Fruit fly (Drosophila melanogaster) whole organism, adult: Measurements from ENCODE around the gene CG13842.

ENCODE experiments used
- CG11617 ChIP-seq: fragments of 200-800 bp; sonication (Bioruptor generic); optimal IDR thresholded peaks from 2 replicates; lab custom pipeline; 2017; ENCODE audit warnings: mild to moderate bottlenecking, missing biosample characterization, missing genetic modification reagents, missing genetic modification characterization
- CG12768 ChIP-seq: fragments of 200-800 bp; sonication (Bioruptor generic); optimal IDR thresholded peaks from 2 replicates; lab custom pipeline; 2017; ENCODE audit warnings: missing biosample characterization, missing genetic modification characterization, mild to moderate bottlenecking, moderate library complexity, missing genetic modification reagents
- CG14711 ChIP-seq: fragments of 200-800 bp; sonication (Bioruptor generic); optimal IDR thresholded peaks from 2 replicates; lab custom pipeline; 2018; ENCODE audit warnings: missing biosample characterization, mild to moderate bottlenecking, missing genetic modification characterization, moderate library complexity
- CG1620 ChIP-seq: fragments of 200-800 bp; sonication (Bioruptor generic); optimal IDR thresholded peaks from 2 replicates; lab custom pipeline; 2016; ENCODE audit warnings: missing biosample characterization, missing genetic modification characterization
- CG33017 ChIP-seq: fragments of 200-800 bp; sonication (Bioruptor generic); optimal IDR thresholded peaks from 2 replicates; lab custom pipeline; 2018; ENCODE audit warnings: missing biosample characterization, mild to moderate bottlenecking, missing genetic modification characterization, moderate library complexity
- CG5204 ChIP-seq: fragments of 200-800 bp; sonication (Bioruptor generic); optimal IDR thresholded peaks from 2 replicates; lab custom pipeline; 2016; ENCODE audit warnings: missing biosample characterization, missing genetic modification characterization
- CG7045 ChIP-seq: fragments of 200-800 bp; sonication (Bioruptor generic); optimal IDR thresholded peaks from 2 replicates; lab custom pipeline; 2017; ENCODE audit warnings: missing biosample characterization, mild to moderate bottlenecking, missing genetic modification characterization
- CG7101 ChIP-seq: fragments of 200-800 bp; sonication (Bioruptor generic); optimal IDR thresholded peaks from 2 replicates; lab custom pipeline; 2018; ENCODE audit warnings: missing biosample characterization, mild to moderate bottlenecking, missing genetic modification characterization, moderate library complexity
- Clk ChIP-seq: fragments of 200-800 bp; sonication (Bioruptor generic); optimal IDR thresholded peaks from 2 replicates; lab custom pipeline; 2017; ENCODE audit warnings: missing biosample characterization, missing genetic modification characterization
- Crg-1 ChIP-seq: fragments of 200-800 bp; sonication (Bioruptor generic); optimal IDR thresholded peaks from 2 replicates; lab custom pipeline; 2016; ENCODE audit warnings: missing biosample characterization, missing genetic modification characterization
- Hr96 ChIP-seq: fragments of 200-800 bp; sonication (Bioruptor generic); optimal IDR thresholded peaks from 2 replicates; lab custom pipeline; 2016; ENCODE audit warnings: missing biosample characterization, missing genetic modification characterization
- Mnt ChIP-seq: fragments of 200-800 bp; sonication (Bioruptor generic); optimal IDR thresholded peaks from 2 replicates; lab custom pipeline; 2016; ENCODE audit warnings: missing biosample characterization, mild to moderate bottlenecking, missing genetic modification characterization
- bab1 ChIP-seq: fragments of 200-800 bp; sonication (Bioruptor generic); optimal IDR thresholded peaks from 3 replicates; lab custom pipeline; 2019; ENCODE audit warnings: missing biosample characterization, mild to moderate bottlenecking, missing genetic modification characterization, moderate library complexity
- cic ChIP-seq: fragments of 200-800 bp; sonication (Bioruptor generic); optimal IDR thresholded peaks from 2 replicates; lab custom pipeline; 2017; ENCODE audit warnings: missing biosample characterization, mild to moderate bottlenecking, missing genetic modification characterization, moderate library complexity
- cnc ChIP-seq, 2 experiments: fragments of >200 bp; optimal IDR thresholded peaks; 2 replicates each; lab custom pipeline; 2017
- kay ChIP-seq: fragments of 200-800 bp; sonication (Bioruptor generic); peaks from one replicate; lab custom pipeline; 2016; ENCODE audit warnings: missing biosample characterization, missing genetic modification characterization, borderline replicate concordance
- ovo ChIP-seq: fragments of 200-800 bp; sonication (Bioruptor generic); optimal IDR thresholded peaks from 2 replicates; lab custom pipeline; 2016; ENCODE audit warnings: missing biosample characterization, missing genetic modification characterization
- pad ChIP-seq: fragments of 200-800 bp; sonication (Bioruptor generic); optimal IDR thresholded peaks from 3 replicates; lab custom pipeline; 2017; ENCODE audit warnings: missing biosample characterization, missing genetic modification characterization, mild to moderate bottlenecking, moderate library complexity, missing genetic modification reagents
- tj ChIP-seq: fragments of 200-800 bp; sonication (Bioruptor generic); optimal IDR thresholded peaks from 3 replicates; lab custom pipeline; 2017; ENCODE audit warnings: missing biosample characterization, mild to moderate bottlenecking, missing genetic modification characterization, moderate library complexity
- toe ChIP-seq: fragments of 200-800 bp; sonication (Bioruptor generic); optimal IDR thresholded peaks from 2 replicates; lab custom pipeline; 2016; ENCODE audit warnings: missing biosample characterization, missing genetic modification characterization

Gene CG13842

dm6 chr3R:22740930-22741329 lies 33.9 kb upstream of the CG13842 start, which contains the start of the genes Dcr-1 and CG6985:
Gene Dcr-1, minus strand, starts transcription at chr3R:22741091.
Gene CG6985, plus strand, starts transcription at chr3R:22741150.
- no peak for TF ChIP-seq CG5204 (GFP tag; lab: Kevin White, UChicago)
- TF ChIP-seq CG11617, result no peak
- TF ChIP-seq cic (GFP tag; lab: Kevin White, UChicago), result no peak
- no peak for TF ChIP-seq cnc (optimal IDR thresholded peaks at IDR 0.05; lab: Kevin White, UChicago)
- TF ChIP-seq CG33017 (tag; lab: Kevin White, UChicago), result no peak
- TF ChIP-seq Crg-1, result no peak
- TF ChIP-seq pad (GFP tag; lab: Kevin White, UChicago), result no peak
- no peak for TF ChIP-seq tj (GFP tag; lab: Kevin White, UChicago)
- TF ChIP-seq CG7101, result no peak
- no peak for TF ChIP-seq toe
- TF ChIP-seq CG7045 (GFP tag; lab: Kevin White, UChicago), result no peak
- TF ChIP-seq kay (GFP tag; lab: Kevin White, UChicago), result no peak
- TF ChIP-seq bab1 (GFP tag; lab: Kevin White, UChicago), result no peak
- TF ChIP-seq ovo (GFP tag; lab: Kevin White, UChicago), result no peak
- no peak for TF ChIP-seq Mnt (GFP tag; lab: Kevin White, UChicago)
- TF ChIP-seq CG12768, result no peak
- no peak for TF ChIP-seq Hr96 (GFP tag; lab: Kevin White, UChicago)
- TF ChIP-seq CG14711 (tag; lab: Kevin White, UChicago), result no peak

- TF ChIP-seq cnc (optimal IDR thresholded peaks at IDR 0.05; lab: Kevin White, UChicago) (no peak), CG33017 (tag; lab: Kevin White, UChicago) (no peak), CG5204 (GFP tag; lab: Kevin White, UChicago) (no peak), Crg-1 (no peak), toe (no peak), cic (GFP tag; lab: Kevin White, UChicago) (no peak), Mnt (GFP tag; lab: Kevin White, UChicago) (no peak), pad (GFP tag; lab: Kevin White, UChicago) (no peak), CG1620 (no peak), CG7045 (GFP tag; lab: Kevin White, UChicago) (no peak), CG14711 (tag; lab: Kevin White, UChicago) (no peak), ovo (GFP tag; lab: Kevin White, UChicago) (no peak), CG11617 (no peak), Clk (GFP tag; lab: Kevin White, UChicago) (no peak), kay (GFP tag; lab: Kevin White, UChicago) (no peak), Hr96 (GFP tag; lab: Kevin White, UChicago) (no peak), CG7101 (no peak), tj (GFP tag; lab: Kevin White, UChicago) (no peak), CG12768 (no peak), bab1 (GFP tag; lab: Kevin White, UChicago) (no peak)
Observed at dm6 chr3R:22733751-22734150, 26.7 kb upstream of the CG13842 start, which contains the start of gene Takl2. Gene Takl2, minus strand, starts transcription at chr3R:22733851.

DNA sequence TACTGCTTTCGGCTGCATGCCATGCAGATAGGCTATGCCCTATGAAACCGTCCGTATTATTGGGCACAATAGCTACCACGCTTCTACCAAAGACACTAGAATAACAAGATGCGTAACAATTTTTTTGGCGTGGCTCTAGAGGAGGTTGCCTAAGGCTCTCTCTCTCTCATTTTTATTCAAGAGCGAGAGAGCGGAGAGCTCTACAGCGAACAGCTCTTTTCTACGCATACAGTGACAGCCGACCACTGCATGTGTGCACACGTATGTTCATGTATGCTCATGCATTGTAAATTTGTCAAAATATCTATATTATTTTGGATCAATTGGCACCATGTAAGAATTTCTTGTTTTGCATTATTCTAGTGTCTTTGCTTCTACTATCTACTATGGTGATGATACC lies 25.9 kb upstream of the CG13842 start:
- TF ChIP-seq bab1 (GFP tag; lab: Kevin White, UChicago) (no peak), Clk (GFP tag; lab: Kevin White, UChicago) (no peak), pad (GFP tag; lab: Kevin White, UChicago) (no peak), tj (GFP tag; lab: Kevin White, UChicago) (no peak), CG5204 (GFP tag; lab: Kevin White, UChicago) (no peak), cnc (optimal IDR thresholded peaks at IDR 0.05; lab: Kevin White, UChicago) (no peak), CG12768 (no peak), kay (GFP tag; lab: Kevin White, UChicago) (no peak), CG33017 (tag; lab: Kevin White, UChicago) (no peak)

DNA sequence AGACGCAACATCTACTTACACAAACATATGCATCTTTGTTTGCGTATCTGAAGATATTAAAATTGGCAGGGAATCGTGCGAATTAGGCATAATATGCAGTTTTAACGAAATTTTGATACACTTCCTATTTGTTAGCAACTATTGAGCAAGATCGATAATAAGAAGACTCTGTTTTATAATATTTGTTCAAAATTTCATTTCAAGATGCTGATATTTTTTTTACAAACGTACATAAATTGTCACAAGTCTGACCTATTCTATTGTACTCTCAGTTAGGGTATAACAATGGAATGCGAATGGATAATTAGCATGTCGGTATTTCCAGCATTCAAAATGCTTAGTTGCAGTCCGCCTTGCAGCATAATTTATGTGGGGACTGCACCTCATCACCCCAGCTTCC lies 20.8 kb upstream of the CG13842 start:
- TF ChIP-seq CG33017 (tag; lab: Kevin White, UChicago), result no peak
- TF ChIP-seq CG12768, result no peak
- no peak for TF ChIP-seq tj (GFP tag; lab: Kevin White, UChicago)
- no peak for TF ChIP-seq bab1 (GFP tag; lab: Kevin White, UChicago)
- TF ChIP-seq kay (GFP tag; lab: Kevin White, UChicago), result no peak
- TF ChIP-seq Crg-1, result no peak
- TF ChIP-seq cnc (optimal IDR thresholded peaks at IDR 0.05; lab: Kevin White, UChicago), result no peak
- no peak for TF ChIP-seq ovo (GFP tag; lab: Kevin White, UChicago)

DNA sequence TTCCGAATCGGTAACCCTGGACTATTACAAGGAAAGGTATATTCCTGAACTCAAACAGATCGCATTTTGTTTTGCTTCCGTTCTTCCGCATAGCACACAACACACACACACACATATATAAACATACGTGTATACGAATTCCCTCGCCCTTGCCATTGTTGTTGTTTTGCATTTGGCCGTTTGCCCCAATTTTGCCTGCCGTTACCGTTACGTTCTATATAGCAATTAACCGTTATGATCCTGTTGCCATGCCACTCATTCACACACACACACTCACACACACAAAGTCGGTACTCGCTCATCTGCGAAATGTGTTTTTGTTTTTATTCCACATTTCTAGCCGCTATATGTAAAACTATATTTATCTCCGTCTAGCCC lies 20.4 kb upstream of the CG13842 start:
- TF ChIP-seq CG5204 (GFP tag; lab: Kevin White, UChicago), result no peak
- peak; percentile 4 for TF ChIP-seq tj (GFP tag; lab: Kevin White, UChicago)
- peak; percentile 88 for TF ChIP-seq pad (GFP tag; lab: Kevin White, UChicago)
- no peak for TF ChIP-seq kay (GFP tag; lab: Kevin White, UChicago)
- no peak for TF ChIP-seq toe
- no peak for TF ChIP-seq CG12768
- no peak for TF ChIP-seq Crg-1
- no peak for TF ChIP-seq bab1 (GFP tag; lab: Kevin White, UChicago)
- TF ChIP-seq Mnt (GFP tag; lab: Kevin White, UChicago), result no peak
- no peak for TF ChIP-seq Hr96 (GFP tag; lab: Kevin White, UChicago)
- TF ChIP-seq ovo (GFP tag; lab: Kevin White, UChicago), result peak; percentile 86
- TF ChIP-seq CG14711 (tag; lab: Kevin White, UChicago), result no peak
- no peak for TF ChIP-seq CG7101
- no peak for TF ChIP-seq CG33017 (tag; lab: Kevin White, UChicago)
- TF ChIP-seq CG1620, result no peak
- TF ChIP-seq Clk (GFP tag; lab: Kevin White, UChicago), result no peak
- peak; percentile 8 for TF ChIP-seq cic (GFP tag; lab: Kevin White, UChicago)
- no peak for TF ChIP-seq CG7045 (GFP tag; lab: Kevin White, UChicago)
- TF ChIP-seq CG11617, result no peak
- no peak for TF ChIP-seq cnc (optimal IDR thresholded peaks at IDR 0.05; lab: Kevin White, UChicago)
